Worm (Caenorhabditis elegans) whole organism, L4/young adult: ENCODE results near the gene F01F1.3.

Experiments used
- W03F9.2 ChIP-seq: fragments of 150-350 bp; optimal IDR thresholded peaks from 2 replicates; lab custom pipeline; 2014; ENCODE audit warnings: missing biosample characterization, missing genetic modification characterization
- him-1 ChIP-seq: sonication (generic microtip); optimal IDR thresholded peaks from 2 replicates; lab custom pipeline; 2016; ENCODE audit warnings: missing genotype, missing genetic modification reagents, missing genetic modification characterization, missing compliant biosample characterization

- TF ChIP-seq him-1 (tag; lab: Kevin White, UChicago) (no peak), W03F9.2 (tag; lab: Kevin White, UChicago) (no peak)
These were observed 6.5 kb downstream of the F01F1.3 start, which contains the start of the genes mig-21 and F01F1.2 for ce11 chrIII:5878215-5878614.
